Fruit fly (Drosophila melanogaster) Kc167 (cell line): ENCODE results near the gene CG2691.

Source experiments
- Myc ChIP-seq: fragments of >200 bp; optimal IDR thresholded peaks from 2 replicates; lab custom pipeline; 2017; ENCODE audit warnings: missing external identifiers
- h ChIP-seq: fragments of >200 bp; optimal IDR thresholded peaks from 3 replicates; lab custom pipeline; 2018; ENCODE audit warnings: missing external identifiers
- psq ChIP-seq: fragments of >200 bp; optimal IDR thresholded peaks from 2 replicates; lab custom pipeline; 2017; ENCODE audit warnings: missing external identifiers

- TF ChIP-seq h (lab: Kevin White, UChicago) = no peak
- TF ChIP-seq psq (lab: Kevin White, UChicago) = no peak
- TF ChIP-seq Myc (lab: Kevin White, UChicago) = no peak
These were observed 19.8 kb upstream of the CG2691 start for dm6 chrX:13643961-13644360.
